Fruit fly (Drosophila melanogaster): Measurements from ENCODE around the gene CG13050.

- TF ChIP-seq CG14655 (GFP tag; optimal IDR thresholded peaks at IDR 0.05) (no peak), CG15710 (tag; optimal IDR thresholded peaks at IDR 0.05) (no peak), CG34367 (tag; optimal IDR thresholded peaks at IDR 0.05) (no peak), EcR (GFP tag; optimal IDR thresholded peaks at IDR 0.05) (no peak), Pif1A (GFP tag; optimal IDR thresholded peaks at IDR 0.05) (no peak), CG8301 (tag; optimal IDR thresholded peaks at IDR 0.05) (no peak), gl (tag; optimal IDR thresholded peaks at IDR 0.05) (no peak), Ets98B (GFP tag; IDR thresholded peaks at IDR 0.05) (no peak), D1 (tag; optimal IDR thresholded peaks at IDR 0.05) (no peak), Snoo (tag; optimal IDR thresholded peaks at IDR 0.05) (no peak), CG13204 (GFP tag; optimal IDR thresholded peaks at IDR 0.05) (no peak), CG10348 (GFP tag; IDR thresholded peaks at IDR 0.05) (no peak)
These were observed 27.0 kb upstream of the CG13050 start, which contains the start of the genes CG13043 and CG13063 for dm6 chr3L:16305820-16306650.

All from whole organism, pupa.